Fruit fly (Drosophila melanogaster): ENCODE results near the gene Dyro.

dm6 chr3L:11261456-11262082 is 34.1 kb downstream of the Dyro start:
- TF ChIP-seq CTCF (optimal IDR thresholded peaks at IDR 0.05), result no peak
- TF ChIP-seq CG8478 (optimal IDR thresholded peaks at IDR 0.05), result no peak

Measured in S2 (cell line).